Fruit fly (Drosophila melanogaster) whole organism, embryonic: ENCODE measurements around the gene CG42500.
A peak's percentile ranks its signal among the peaks of the same experiment; 100 is the strongest.

Experiments
- Bgb ChIP-seq: fragments of 200-800 bp; sonication (Bioruptor generic); IDR thresholded peaks from 2 replicates; pipeline ENCODE4 v1.3.6; 2022; ENCODE audit warnings: missing biosample characterization, missing genetic modification characterization; ENCODE audit not compliant: partially characterized antibody
- C15 ChIP-seq: fragments of 200-800 bp; sonication (Bioruptor generic); IDR thresholded peaks from 3 replicates; pipeline ENCODE4 v1.3.6; 2022; ENCODE audit warnings: missing biosample characterization, missing genetic modification characterization
- CG11696 ChIP-seq: fragments of 200-800 bp; sonication (Bioruptor generic); IDR thresholded peaks from 2 replicates; pipeline ENCODE4 v1.3.6; 2022; ENCODE audit warnings: missing biosample characterization, missing genetic modification characterization
- CG12659 ChIP-seq: fragments of 200-800 bp; sonication (Bioruptor generic); optimal IDR thresholded peaks from 3 replicates; lab custom pipeline; 2017; ENCODE audit warnings: mild to moderate bottlenecking, missing biosample characterization, missing genetic modification reagents, missing genetic modification characterization
- CG13287 ChIP-seq: fragments of 200-800 bp; sonication (Bioruptor generic); IDR thresholded peaks from 2 replicates; pipeline ENCODE4 v1.3.6; 2022; ENCODE audit warnings: missing biosample characterization, missing genetic modification characterization; ENCODE audit not compliant: partially characterized antibody
- CG14860 ChIP-seq: fragments of 200-800 bp; sonication (Bioruptor generic); IDR thresholded peaks from 3 replicates; pipeline ENCODE4 v1.3.6; 2022; ENCODE audit warnings: missing biosample characterization, missing genetic modification characterization; ENCODE audit not compliant: partially characterized antibody
- CG15073 ChIP-seq: fragments of 200-800 bp; sonication (Bioruptor generic); optimal IDR thresholded peaks from 2 replicates; lab custom pipeline; 2016; ENCODE audit warnings: missing biosample characterization, missing genetic modification characterization
- CG1647 ChIP-seq: fragments of 200-800 bp; sonication (Bioruptor generic); optimal IDR thresholded peaks from 3 replicates; lab custom pipeline; 2016; ENCODE audit warnings: missing biosample characterization, missing genetic modification characterization
- CG17359 ChIP-seq: fragments of 200-800 bp; sonication (Bioruptor generic); optimal IDR thresholded peaks from 3 replicates; lab custom pipeline; 2018; ENCODE audit warnings: missing biosample characterization, mild to moderate bottlenecking, missing genetic modification characterization, moderate library complexity
- CG17612 ChIP-seq: fragments of 200-800 bp; sonication (Bioruptor generic); IDR thresholded peaks from 2 replicates; pipeline ENCODE4 v1.3.6; 2022; ENCODE audit warnings: missing biosample characterization, missing genetic modification characterization
- CG1832 ChIP-seq: fragments of 200-800 bp; sonication (Bioruptor generic); optimal IDR thresholded peaks from 2 replicates; lab custom pipeline; 2017; ENCODE audit warnings: missing biosample characterization, mild to moderate bottlenecking, missing genetic modification characterization, inconsistent platforms
- CG2116 ChIP-seq: fragments of 200-800 bp; sonication (Bioruptor generic); optimal IDR thresholded peaks from 3 replicates; lab custom pipeline; 2018; ENCODE audit warnings: missing biosample characterization, mild to moderate bottlenecking, missing genetic modification characterization
- CG2199 ChIP-seq: fragments of 200-800 bp; sonication (Bioruptor generic); IDR thresholded peaks from 3 replicates; pipeline ENCODE4 v1.3.6; 2022; ENCODE audit warnings: missing biosample characterization, missing genetic modification characterization
- CG2678 ChIP-seq: fragments of 200-800 bp; sonication (Bioruptor generic); optimal IDR thresholded peaks from 3 replicates; lab custom pipeline; 2019; ENCODE audit warnings: missing biosample characterization, mild to moderate bottlenecking, missing genetic modification characterization, moderate library complexity
- CG31441 ChIP-seq: fragments of 200-800 bp; sonication (Bioruptor generic); IDR thresholded peaks from 2 replicates; pipeline ENCODE4 v1.3.6; 2022; ENCODE audit warnings: missing biosample characterization, missing genetic modification characterization
- CG34422 ChIP-seq: fragments of 200-800 bp; sonication (Bioruptor generic); IDR thresholded peaks from 3 replicates; pipeline ENCODE4 v1.3.6; 2022; ENCODE audit warnings: missing biosample characterization, missing genetic modification characterization
- CG4282 ChIP-seq: fragments of 200-800 bp; sonication (Bioruptor generic); optimal IDR thresholded peaks from 2 replicates; lab custom pipeline; 2016; ENCODE audit warnings: missing biosample characterization, missing genetic modification characterization
- D19A ChIP-seq: fragments of 200-800 bp; optimal IDR thresholded peaks from 3 replicates; lab custom pipeline; 2019; ENCODE audit warnings: missing biosample characterization, mild to moderate bottlenecking, missing genetic modification characterization, moderate library complexity
- Dfd ChIP-seq, 2 experiments: fragments of >200 bp; optimal IDR thresholded peaks; 2 replicates each; lab custom pipeline; 2017; ENCODE audit warnings: missing biosample characterization in 2 of 2, missing genetic modification characterization in 2 of 2
- Fer2 ChIP-seq: fragments of 200-800 bp; sonication (Bioruptor generic); optimal IDR thresholded peaks from 2 replicates; lab custom pipeline; 2018; ENCODE audit warnings: missing biosample characterization, mild to moderate bottlenecking, missing genetic modification characterization, moderate library complexity
- HHEX ChIP-seq: fragments of 200-800 bp; sonication (Bioruptor generic); optimal IDR thresholded peaks from 3 replicates; lab custom pipeline; 2017; ENCODE audit warnings: missing biosample characterization, mild to moderate bottlenecking, missing genetic modification characterization, missing genetic modification reagents
- HmgZ ChIP-seq: fragments of 200-800 bp; sonication (Bioruptor generic); optimal IDR thresholded peaks from 2 replicates; lab custom pipeline; 2018; ENCODE audit warnings: missing biosample characterization, mild to moderate bottlenecking, missing genetic modification characterization
- Hr3 ChIP-seq: fragments of 200-800 bp; sonication (Bioruptor generic); optimal IDR thresholded peaks from 3 replicates; lab custom pipeline; 2016; ENCODE audit warnings: missing biosample characterization, missing genetic modification characterization
- Spps ChIP-seq: fragments of 200-800 bp; sonication (Bioruptor generic); optimal IDR thresholded peaks from 2 replicates; lab custom pipeline; 2018; ENCODE audit warnings: missing biosample characterization, mild to moderate bottlenecking, missing genetic modification characterization
- Stat92E ChIP-seq, 3 experiments: fragments of >200 bp in 2 of 3; fragments of 200-800 bp in 1 of 3; sonication (Bioruptor generic) in 1 of 3; optimal IDR thresholded peaks; 2 replicates each; lab custom pipeline; 2017 to 2019; ENCODE audit warnings: missing biosample characterization in 3 of 3, missing genetic modification characterization in 3 of 3, mild to moderate bottlenecking in 1 of 3, moderate library complexity in 1 of 3
- al ChIP-seq: fragments of 200-800 bp; sonication (Bioruptor generic); IDR thresholded peaks from 2 replicates; pipeline ENCODE4 v1.3.6; 2022; ENCODE audit warnings: missing biosample characterization, missing genetic modification characterization
- ara ChIP-seq: fragments of 200-800 bp; sonication (Bioruptor generic); IDR thresholded peaks from 2 replicates; pipeline ENCODE4 v1.3.6; 2022; ENCODE audit warnings: missing biosample characterization, missing genetic modification characterization
- bcd ChIP-seq: fragments of 200-800 bp; sonication (Bioruptor generic); optimal IDR thresholded peaks from 2 replicates; lab custom pipeline; 2017; ENCODE audit warnings: missing biosample characterization, mild to moderate bottlenecking, missing genetic modification characterization
- bigmax ChIP-seq: fragments of 200-800 bp; sonication (Bioruptor generic); optimal IDR thresholded peaks from 2 replicates; lab custom pipeline; 2018; ENCODE audit warnings: missing biosample characterization, mild to moderate bottlenecking, missing genetic modification characterization
- br ChIP-seq: fragments of >200 bp; optimal IDR thresholded peaks from 2 replicates; lab custom pipeline; 2017
- cad ChIP-seq: fragments of >200 bp; optimal IDR thresholded peaks from 2 replicates; lab custom pipeline; 2017; ENCODE audit warnings: missing biosample characterization, missing genetic modification characterization
- cato ChIP-seq: fragments of 200-800 bp; sonication (Bioruptor generic); optimal IDR thresholded peaks from 2 replicates; lab custom pipeline; 2016; ENCODE audit warnings: missing biosample characterization, missing genetic modification characterization, borderline replicate concordance
- chm ChIP-seq: fragments of 200-800 bp; sonication (Bioruptor generic); IDR thresholded peaks from 2 replicates; pipeline ENCODE4 v1.3.6; 2022; ENCODE audit warnings: missing biosample characterization, missing genetic modification characterization
- cwo ChIP-seq: fragments of 200-800 bp; sonication (Bioruptor generic); optimal IDR thresholded peaks from 3 replicates; lab custom pipeline; 2017; ENCODE audit warnings: missing biosample characterization, missing genetic modification characterization, mild to moderate bottlenecking, moderate library complexity, missing genetic modification reagents
- ems ChIP-seq: fragments of 200-800 bp; sonication (Bioruptor generic); optimal IDR thresholded peaks from 3 replicates; lab custom pipeline; 2016; ENCODE audit warnings: missing biosample characterization, missing genetic modification characterization
- en ChIP-seq: fragments of 200-800 bp; sonication (Bioruptor generic); optimal IDR thresholded peaks from 2 replicates; lab custom pipeline; 2016; ENCODE audit warnings: missing biosample characterization, missing genetic modification characterization
- fd102C ChIP-seq: fragments of 200-800 bp; sonication (Bioruptor generic); optimal IDR thresholded peaks from 2 replicates; lab custom pipeline; 2018; ENCODE audit warnings: missing biosample characterization, mild to moderate bottlenecking, missing genetic modification characterization, moderate library complexity
- gem ChIP-seq: fragments of 200-800 bp; sonication (Bioruptor generic); optimal IDR thresholded peaks from 2 replicates; lab custom pipeline; 2019; ENCODE audit warnings: missing biosample characterization, mild to moderate bottlenecking, missing genetic modification characterization, moderate library complexity
- gfzf ChIP-seq: fragments of 200-800 bp; sonication (Bioruptor generic); optimal IDR thresholded peaks from 2 replicates; lab custom pipeline; 2016; ENCODE audit warnings: missing biosample characterization, mild to moderate bottlenecking, missing genetic modification characterization, moderate library complexity
- gt ChIP-seq: fragments of 200-800 bp; sonication (Bioruptor generic); IDR thresholded peaks from 2 replicates; pipeline ENCODE4 v1.3.6; 2022; ENCODE audit warnings: missing biosample characterization, missing genetic modification characterization
- nerfin-1 ChIP-seq: fragments of 200-800 bp; sonication (Bioruptor generic); optimal IDR thresholded peaks from 3 replicates; lab custom pipeline; 2019; ENCODE audit warnings: missing biosample characterization, mild to moderate bottlenecking, missing genetic modification characterization, moderate library complexity
- nom ChIP-seq: fragments of 200-800 bp; sonication (Bioruptor generic); optimal IDR thresholded peaks from 2 replicates; lab custom pipeline; 2017; ENCODE audit warnings: missing biosample characterization, missing genetic modification characterization, mild to moderate bottlenecking, moderate library complexity, missing genetic modification reagents
- pita ChIP-seq: fragments of 200-800 bp; sonication (Bioruptor generic); optimal IDR thresholded peaks from 2 replicates; lab custom pipeline; 2017; ENCODE audit warnings: missing biosample characterization, mild to moderate bottlenecking, missing genetic modification characterization
- pros ChIP-seq: fragments of 200-800 bp; sonication (Bioruptor generic); optimal IDR thresholded peaks from 3 replicates; lab custom pipeline; 2019; ENCODE audit warnings: missing biosample characterization, mild to moderate bottlenecking, missing genetic modification characterization, moderate library complexity
- row ChIP-seq: fragments of 200-800 bp; sonication (Bioruptor generic); IDR thresholded peaks from 3 replicates; pipeline ENCODE4 v1.3.6; 2022; ENCODE audit warnings: missing biosample characterization, missing genetic modification characterization
- schlank ChIP-seq: fragments of 200-800 bp; sonication (Bioruptor generic); optimal IDR thresholded peaks from 2 replicates; lab custom pipeline; 2018; ENCODE audit warnings: missing biosample characterization, mild to moderate bottlenecking, missing genetic modification characterization
- shn ChIP-seq: fragments of 200-800 bp; sonication (Bioruptor generic); optimal IDR thresholded peaks from 3 replicates; lab custom pipeline; 2016; ENCODE audit warnings: missing biosample characterization, missing genetic modification characterization
- sug ChIP-seq: fragments of 200-800 bp; optimal IDR thresholded peaks from 2 replicates; lab custom pipeline; 2019; ENCODE audit warnings: missing biosample characterization, mild to moderate bottlenecking, missing genetic modification characterization, moderate library complexity
- zen ChIP-seq: fragments of 200-800 bp; sonication (Bioruptor generic); optimal IDR thresholded peaks from 3 replicates; lab custom pipeline; 2018; ENCODE audit warnings: missing biosample characterization, mild to moderate bottlenecking, missing genetic modification characterization, moderate library complexity
- zf30C ChIP-seq: fragments of 200-800 bp; sonication (Bioruptor generic); optimal IDR thresholded peaks from 3 replicates; lab custom pipeline; 2018; ENCODE audit warnings: missing biosample characterization, mild to moderate bottlenecking, missing genetic modification characterization

CG42500 gene

dm6 chr3R:14122347-14122812, 30.1 kb downstream of the CG42500 start, which contains the start of the genes Abi and twf (continued):
- TF ChIP-seq CG1832 (GFP tag; lab: Kevin White, UChicago) (no peak), cato (peak; percentile 46), sug (tag; lab: Kevin White, UChicago) (no peak), gfzf (GFP tag; lab: Kevin White, UChicago) (peak; percentile 75), Spps (tag; lab: Kevin White, UChicago) (peak; percentile 29), gt (GFP tag; lab: Robert Waterston, UW) (no peak), nom (no peak), CG1647 (GFP tag; lab: Kevin White, UChicago) (peak; percentile 29), ems (GFP tag; lab: Kevin White, UChicago) (peak; percentile 58), pros (GFP tag; lab: Kevin White, UChicago) (no peak), CG15073 (GFP tag; lab: Kevin White, UChicago) (no peak), D19A (no peak), al (GFP tag; lab: Robert Waterston, UW) (0 out of 2 replicates have a peak, but pooled peaks have one; percentile 41), zen (tag; lab: Kevin White, UChicago) (peak; percentile 50), CG13287 (peak; percentile 45; the same call in 1 of the 2 replicates), CG2678 (no peak), schlank (peak; percentile 9), Fer2 (tag; lab: Kevin White, UChicago) (peak; percentile 35), CG11696 (GFP tag; lab: Robert Waterston, UW) (no peak), CG2199 (GFP tag; lab: Robert Waterston, UW) (no peak), pita (GFP tag; lab: Kevin White, UChicago) (no peak), chm (no peak), Stat92E (GFP tag; optimal IDR thresholded peaks at IDR 0.05; lab: Kevin White, UChicago) (peak in 1 of 3 experiments; percentile 36), CG2116 (GFP tag; lab: Kevin White, UChicago) (peak; percentile 77), br (lab: Kevin White, UChicago) (no peak), bcd (peak; percentile 59), gem (tag; lab: Kevin White, UChicago) (peak; percentile 81), en (GFP tag; lab: Kevin White, UChicago) (peak; percentile 17), cad (no peak), shn (GFP tag; lab: Kevin White, UChicago) (peak; percentile 39), row (GFP tag; lab: Robert Waterston, UW) (peak; percentile 82), ara (GFP tag; lab: Robert Waterston, UW) (peak; percentile 25; the same call in 1 of the 2 replicates), C15 (GFP tag; lab: Robert Waterston, UW) (no peak), Bgb (GFP tag; lab: Robert Waterston, UW) (no peak), HmgZ (peak; percentile 66), CG17359 (peak; percentile 61), HHEX (peak; percentile 58), fd102C (peak; percentile 12), CG34422 (peak; percentile 60; the same call in 1 of the 3 replicates), zf30C (GFP tag; lab: Kevin White, UChicago) (no peak), nerfin-1 (tag; lab: Kevin White, UChicago) (peak; percentile 25), Hr3 (GFP tag; lab: Kevin White, UChicago) (peak; percentile 72), CG12659 (GFP tag; lab: Kevin White, UChicago) (peak; percentile 80), bigmax (GFP tag; lab: Kevin White, UChicago) (no peak), Dfd (GFP tag; optimal IDR thresholded peaks at IDR 0.05; lab: Kevin White, UChicago) (no peak), CG4282 (GFP tag; lab: Kevin White, UChicago) (no peak), cwo (GFP tag; lab: Kevin White, UChicago) (peak; percentile 21), CG31441 (GFP tag; lab: Robert Waterston, UW) (peak; percentile 71), CG17612 (GFP tag; lab: Robert Waterston, UW) (no peak), CG14860 (no peak)
